Fruit fly (Drosophila melanogaster): ENCODE data around the gene mnb.

DNA sequence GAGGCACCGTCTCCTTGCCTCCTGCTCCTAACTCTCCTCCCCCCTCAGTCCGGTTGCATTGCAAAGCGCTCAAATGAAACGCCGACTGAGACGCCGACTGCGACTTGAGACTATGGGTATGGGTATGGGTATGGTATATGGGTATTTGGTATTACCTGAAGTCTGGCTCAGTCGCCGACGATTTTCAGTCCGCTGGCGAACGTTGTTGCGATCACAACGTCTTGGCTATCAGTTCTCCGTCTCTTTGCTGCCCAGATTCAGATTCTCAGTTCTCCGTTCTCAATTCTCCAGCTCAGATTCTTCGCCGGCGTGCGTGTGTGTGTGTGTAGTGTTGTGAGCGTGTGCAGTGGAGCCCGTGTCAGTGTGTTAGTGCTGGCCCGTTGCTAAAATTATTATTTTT lies 56.4 kb downstream of the mnb start, which contains the start of gene CG6398:
- TF ChIP-seq psq (optimal IDR thresholded peaks at IDR 0.05) (no peak), Sin3A (optimal IDR thresholded peaks at IDR 0.05) (no peak), h (optimal IDR thresholded peaks at IDR 0.05) (no peak), ttk (optimal IDR thresholded peaks at IDR 0.05) (no peak), insv (optimal IDR thresholded peaks at IDR 0.05) (no peak)

Measured in Kc167 (cell line).